Worm (Caenorhabditis elegans) whole organism, L4 larva: ENCODE results near the gene twk-3.

ENCODE experiments used
- D1046.2 ChIP-seq: fragments of 200-800 bp; sonication (Bioruptor generic); IDR thresholded peaks from 2 replicates; pipeline ENCODE4 v1.3.6; 2022; ENCODE audit warnings: missing genetic modification characterization, missing compliant biosample characterization
- F10B5.3 ChIP-seq: sonication (generic microtip); optimal IDR thresholded peaks from 2 replicates; lab custom pipeline; 2016; ENCODE audit warnings: mild to moderate bottlenecking, missing genetic modification characterization, missing compliant biosample characterization
- F44E2.7 ChIP-seq: fragments of 200-800 bp; sonication (Bioruptor generic); IDR thresholded peaks from 2 replicates; pipeline ENCODE4 v2.1.2; 2022; ENCODE audit warnings: missing genetic modification characterization, missing compliant biosample characterization
- F49E8.2 ChIP-seq: sonication (generic microtip); optimal IDR thresholded peaks from 2 replicates; lab custom pipeline; 2016; ENCODE audit warnings: missing compliant biosample characterization, mild to moderate bottlenecking, missing genetic modification characterization, borderline replicate concordance
- T26A8.4 ChIP-seq: fragments of 200-800 bp; sonication (Bioruptor generic); IDR thresholded peaks from 2 replicates; pipeline ENCODE4 v1.3.6; 2022; ENCODE audit warnings: missing genetic modification characterization, missing compliant biosample characterization
- ZK546.5 ChIP-seq, 2 experiments: sonication (generic microtip); optimal IDR thresholded peaks; 2 replicates each; lab custom pipeline; 2017; ENCODE audit warnings: missing biosample characterization in 2 of 2, missing genetic modification characterization in 2 of 2
- aha-1 ChIP-seq: fragments of 150-350 bp; peaks from one replicate; lab custom pipeline; 2014; ENCODE audit warnings: missing biosample characterization, missing genetic modification characterization
- aly-2 ChIP-seq: sonication (generic microtip); optimal IDR thresholded peaks from 2 replicates; lab custom pipeline; 2018; ENCODE audit warnings: missing biosample characterization, missing genetic modification characterization
- ceh-28 ChIP-seq: fragments of 150-350 bp; optimal IDR thresholded peaks from 2 replicates; lab custom pipeline; 2014; ENCODE audit warnings: missing biosample characterization, missing genetic modification reagents, missing genetic modification characterization
- ceh-32 ChIP-seq: sonication (generic microtip); optimal IDR thresholded peaks from 2 replicates; lab custom pipeline; 2016; ENCODE audit warnings: mild to moderate bottlenecking, missing genetic modification characterization, missing compliant biosample characterization; ENCODE audit not compliant: poor library complexity
- ceh-62 ChIP-seq: sonication (generic microtip); optimal IDR thresholded peaks from 2 replicates; lab custom pipeline; 2017; ENCODE audit warnings: missing biosample characterization, missing genetic modification characterization
- ceh-82 ChIP-seq: sonication (generic microtip); optimal IDR thresholded peaks from 2 replicates; lab custom pipeline; 2017; ENCODE audit warnings: missing biosample characterization, missing genetic modification characterization
- ces-1 ChIP-seq: fragments of 150-350 bp; sonication (generic microtip); optimal IDR thresholded peaks from 4 replicates; lab custom pipeline; 2014; ENCODE audit warnings: missing biosample characterization, missing genetic modification reagents, missing genetic modification characterization
- ctbp-1 ChIP-seq: fragments of 200-800 bp; sonication (Bioruptor generic); IDR thresholded peaks from 2 replicates; pipeline ENCODE4 v1.3.6; 2022; ENCODE audit warnings: missing genetic modification reagents, missing genetic modification characterization, missing compliant biosample characterization
- daf-12 ChIP-seq: fragments of 150-350 bp; optimal IDR thresholded peaks from 2 replicates; lab custom pipeline; 2014; ENCODE audit warnings: missing biosample characterization, missing genetic modification reagents, missing genetic modification characterization
- daf-19 ChIP-seq: fragments of 200-800 bp; sonication (Bioruptor generic); conservative IDR thresholded peaks from 2 replicates; pipeline ENCODE4 v1.3.6; 2022; ENCODE audit warnings: missing genetic modification characterization, missing compliant biosample characterization
- daf-8 ChIP-seq: fragments of 200-800 bp; sonication (Bioruptor generic); IDR thresholded peaks from 2 replicates; pipeline ENCODE4 v1.3.6; 2022; ENCODE audit warnings: missing genetic modification characterization, missing compliant biosample characterization
- dmd-9 ChIP-seq: fragments of 200-800 bp; sonication (Bioruptor generic); IDR thresholded peaks from 2 replicates; pipeline ENCODE4 v1.3.6; 2022; ENCODE audit warnings: missing genetic modification reagents, missing genetic modification characterization, missing compliant biosample characterization
- dpl-1 ChIP-seq: fragments of 150-350 bp; optimal IDR thresholded peaks from 2 replicates; lab custom pipeline; 2014; ENCODE audit warnings: missing biosample characterization, missing genetic modification reagents, missing genetic modification characterization
- fkh-10 ChIP-seq: fragments of 150-350 bp; optimal IDR thresholded peaks from 2 replicates; lab custom pipeline; 2014; ENCODE audit warnings: missing biosample characterization, missing genetic modification reagents, missing genetic modification characterization
- hif-1 ChIP-seq, 2 experiments: sonication (generic microtip); optimal IDR thresholded peaks; 2 replicates each; lab custom pipeline; 2016 to 2017; ENCODE audit warnings: missing compliant biosample characterization in 2 of 2, missing genetic modification characterization in 2 of 2, missing genetic modification reagents in 2 of 2, missing genotype in 2 of 2, mild to moderate bottlenecking in 1 of 2
- hlh-11 ChIP-seq: fragments of 200-800 bp; sonication (Bioruptor generic); optimal IDR thresholded peaks from 2 replicates; lab custom pipeline; 2018; ENCODE audit warnings: mild to moderate bottlenecking, missing genetic modification characterization, missing compliant biosample characterization
- lin-15B ChIP-seq: fragments of 150-350 bp; sonication (generic microtip); optimal IDR thresholded peaks from 3 replicates; lab custom pipeline; 2014; ENCODE audit warnings: missing biosample characterization, missing genetic modification characterization
- lin-29 ChIP-seq: fragments of 200-800 bp; sonication (Bioruptor generic); IDR thresholded peaks from 2 replicates; pipeline ENCODE4 v1.3.6; 2022; ENCODE audit warnings: missing genetic modification reagents, missing genetic modification characterization, missing compliant biosample characterization
- mdl-1 ChIP-seq, 2 experiments: fragments of 150-350 bp in 1 of 2; sonication (generic microtip) in 1 of 2; optimal IDR thresholded peaks; 2 replicates each; lab custom pipeline; 2014 to 2017; ENCODE audit warnings: missing biosample characterization in 2 of 2, missing genetic modification characterization in 2 of 2
- mdt-29 ChIP-seq: fragments of 200-800 bp; sonication (Bioruptor generic); IDR thresholded peaks from 2 replicates; pipeline ENCODE4 v1.3.6; 2022; ENCODE audit warnings: missing genetic modification reagents, missing genetic modification characterization, missing compliant biosample characterization
- mxl-2 ChIP-seq: fragments of 200-800 bp; sonication (Bioruptor generic); conservative IDR thresholded peaks from 2 replicates; pipeline ENCODE4 v1.3.6; 2022; ENCODE audit warnings: missing genetic modification reagents, missing genetic modification characterization, missing compliant biosample characterization
- mxl-3 ChIP-seq: fragments of 200-800 bp; sonication (Bioruptor generic); optimal IDR thresholded peaks from 2 replicates; lab custom pipeline; 2018; ENCODE audit warnings: mild to moderate bottlenecking, missing genetic modification characterization, missing compliant biosample characterization
- nhr-10 ChIP-seq: fragments of 150-350 bp; optimal IDR thresholded peaks from 2 replicates; lab custom pipeline; 2014; ENCODE audit warnings: missing biosample characterization, missing genetic modification characterization
- nhr-111 ChIP-seq: fragments of 200-800 bp; sonication (Bioruptor generic); optimal IDR thresholded peaks from 2 replicates; lab custom pipeline; 2018; ENCODE audit warnings: mild to moderate bottlenecking, missing genetic modification characterization, missing compliant biosample characterization
- nhr-41 ChIP-seq: fragments of 200-800 bp; sonication (Bioruptor generic); IDR thresholded peaks from 2 replicates; pipeline ENCODE4 v1.3.6; 2022; ENCODE audit warnings: missing genetic modification reagents, missing genetic modification characterization, missing compliant biosample characterization
- nhr-48 ChIP-seq: sonication (generic microtip); optimal IDR thresholded peaks from 2 replicates; lab custom pipeline; 2016; ENCODE audit warnings: mild to moderate bottlenecking, missing genetic modification characterization, missing compliant biosample characterization
- nhr-6 ChIP-seq: fragments of 150-350 bp; optimal IDR thresholded peaks from 2 replicates; lab custom pipeline; 2014; ENCODE audit warnings: missing biosample characterization, missing genetic modification characterization
- pqm-1 ChIP-seq: sonication (generic microtip); optimal IDR thresholded peaks from 2 replicates; lab custom pipeline; 2017; ENCODE audit warnings: missing biosample characterization, missing genetic modification characterization
- rbr-2 ChIP-seq: sonication (generic microtip); optimal IDR thresholded peaks from 2 replicates; lab custom pipeline; 2016; ENCODE audit warnings: missing genotype, missing genetic modification characterization, missing compliant biosample characterization
- snpc-1.2 ChIP-seq: fragments of 200-800 bp; sonication (Bioruptor generic); IDR thresholded peaks from 2 replicates; pipeline ENCODE4 v1.3.6; 2022; ENCODE audit warnings: missing genetic modification reagents, missing genetic modification characterization, missing compliant biosample characterization
- spr-1 ChIP-seq: sonication (generic microtip); optimal IDR thresholded peaks from 2 replicates; lab custom pipeline; 2016; ENCODE audit warnings: mild to moderate bottlenecking, missing genetic modification characterization, missing compliant biosample characterization
- tag-97 ChIP-seq: fragments of 200-800 bp; sonication (Bioruptor generic); IDR thresholded peaks from 2 replicates; pipeline ENCODE4 v1.3.6; 2022; ENCODE audit warnings: missing genetic modification characterization, missing compliant biosample characterization
- unc-130 ChIP-seq: sonication (generic microtip); optimal IDR thresholded peaks from 2 replicates; lab custom pipeline; 2016; ENCODE audit warnings: missing genetic modification reagents, missing genetic modification characterization, missing compliant biosample characterization
- unc-62 ChIP-seq, 3 experiments: fragments of 150-350 bp in 1 of 3; sonication (generic microtip); optimal IDR thresholded peaks in 2 of 3; peaks in 1 of 3; 1 replicate in 1 of 3; 2 replicates in 2 of 3; lab custom pipeline; 2014 to 2017; ENCODE audit warnings: missing biosample characterization in 3 of 3, missing genetic modification characterization in 3 of 3, missing genetic modification reagents in 3 of 3, missing genotype in 1 of 3
- zag-1 ChIP-seq: fragments of 150-350 bp; optimal IDR thresholded peaks from 2 replicates; lab custom pipeline; 2014; ENCODE audit warnings: missing biosample characterization, missing genetic modification characterization
- zfp-2 ChIP-seq: sonication (generic microtip); optimal IDR thresholded peaks from 2 replicates; lab custom pipeline; 2016; ENCODE audit warnings: mild to moderate bottlenecking, missing genetic modification characterization, missing compliant biosample characterization
- zip-2 ChIP-seq: fragments of 150-350 bp; optimal IDR thresholded peaks from 2 replicates; lab custom pipeline; 2014; ENCODE audit warnings: missing biosample characterization, missing genetic modification characterization
- ztf-7 ChIP-seq: fragments of 150-350 bp; optimal IDR thresholded peaks from 2 replicates; lab custom pipeline; 2014; ENCODE audit warnings: missing biosample characterization, missing genetic modification characterization

The twk-3 gene

ce11 chrII:8220267-8220666 lies 7.7 kb upstream of the twk-3 start:
- peak in 1 of 2 experiments; percentile 96 for TF ChIP-seq unc-62 (GFP tag; optimal IDR thresholded peaks at IDR 0.05 in 1 of 2; lab: Kevin White, UChicago)
- no peak for TF ChIP-seq unc-62 (tag; optimal IDR thresholded peaks at IDR 0.05; lab: Kevin White, UChicago)
- no peak for TF ChIP-seq unc-130 (GFP tag; lab: Kevin White, UChicago)
- TF ChIP-seq ctbp-1 (GFP tag; lab: Robert Waterston, UW) = no peak
- no peak for TF ChIP-seq hlh-11 (tag; lab: Kevin White, UChicago)
- no peak for TF ChIP-seq ceh-82 (tag; lab: Kevin White, UChicago)
- no peak for TF ChIP-seq zag-1 (tag; lab: Kevin White, UChicago)

- TF ChIP-seq tag-97 (GFP tag; lab: Robert Waterston, UW) = no peak
- TF ChIP-seq ceh-32 (tag; lab: Kevin White, UChicago) = no peak
- TF ChIP-seq aha-1 (tag; lab: Kevin White, UChicago) = peak; percentile 93
- TF ChIP-seq daf-12 (tag; lab: Kevin White, UChicago) = no peak
- no peak for TF ChIP-seq nhr-41 (GFP tag; lab: Robert Waterston, UW)
- TF ChIP-seq ztf-7 (tag; lab: Kevin White, UChicago) = no peak
- TF ChIP-seq mdl-1 (tag; optimal IDR thresholded peaks at IDR 0.05; lab: Kevin White, UChicago) = no peak
- TF ChIP-seq snpc-1.2 (GFP tag; lab: Robert Waterston, UW) = no peak
- TF ChIP-seq unc-62 (GFP tag; optimal IDR thresholded peaks at IDR 0.05 in 1 of 2; lab: Kevin White, UChicago) = peak in 1 of 2 experiments; percentile 2
- TF ChIP-seq unc-62 (tag; optimal IDR thresholded peaks at IDR 0.05; lab: Kevin White, UChicago) = no peak
- no peak for TF ChIP-seq D1046.2 (GFP tag; lab: Robert Waterston, UW)
Observed at ce11 chrII:8218266-8218665, 5.7 kb upstream of the twk-3 start.

ce11 chrII:8216922-8217321 lies 4.3 kb upstream of the twk-3 start, which contains the start of gene ifg-1:
Gene ifg-1, plus strand, starts transcription at chrII:8217222.
- TF ChIP-seq pqm-1 = no peak
- no peak for TF ChIP-seq mdt-29 (GFP tag; lab: Robert Waterston, UW)
- no peak for TF ChIP-seq ces-1 (GFP tag; lab: Kevin White, UChicago)
- TF ChIP-seq ceh-62 (tag; lab: Kevin White, UChicago) = no peak
- no peak for TF ChIP-seq daf-19 (GFP tag; lab: Robert Waterston, UW)
- TF ChIP-seq rbr-2 (tag; lab: Kevin White, UChicago) = no peak
- TF ChIP-seq mxl-2 (GFP tag; lab: Robert Waterston, UW) = no peak
- no peak for TF ChIP-seq hlh-11 (tag; lab: Kevin White, UChicago)
- no peak for TF ChIP-seq nhr-10 (tag; lab: Kevin White, UChicago)
- no peak for TF ChIP-seq nhr-48 (tag; lab: Kevin White, UChicago)
- TF ChIP-seq dpl-1 = no peak
- TF ChIP-seq hif-1 (tag; optimal IDR thresholded peaks at IDR 0.05; lab: Kevin White, UChicago) = no peak
- no peak for TF ChIP-seq D1046.2 (GFP tag; lab: Robert Waterston, UW)
- TF ChIP-seq ZK546.5 (tag; optimal IDR thresholded peaks at IDR 0.05; lab: Kevin White, UChicago) = no peak
- TF ChIP-seq zag-1 (tag; lab: Kevin White, UChicago) = no peak
- no peak for TF ChIP-seq daf-8 (GFP tag; lab: Robert Waterston, UW)

- TF ChIP-seq F44E2.7 (GFP tag; lab: Robert Waterston, UW) = no peak
- TF ChIP-seq nhr-41 (GFP tag; lab: Robert Waterston, UW) = no peak
- TF ChIP-seq spr-1 (tag; lab: Kevin White, UChicago) = no peak
- TF ChIP-seq unc-62 (GFP tag; optimal IDR thresholded peaks at IDR 0.05 in 1 of 2; lab: Kevin White, UChicago) = no peak
- no peak for TF ChIP-seq unc-62 (tag; optimal IDR thresholded peaks at IDR 0.05; lab: Kevin White, UChicago)
- no peak for TF ChIP-seq lin-29 (GFP tag; lab: Robert Waterston, UW)
- TF ChIP-seq nhr-48 (tag; lab: Kevin White, UChicago) = no peak
- TF ChIP-seq nhr-111 = no peak
- TF ChIP-seq F49E8.2 (tag; lab: Kevin White, UChicago) = no peak
- TF ChIP-seq ceh-28 (tag; lab: Kevin White, UChicago) = peak; percentile 42
- no peak for TF ChIP-seq aly-2 (tag; lab: Kevin White, UChicago)
- peak; percentile 45 for TF ChIP-seq fkh-10 (GFP tag; lab: Kevin White, UChicago)
- TF ChIP-seq zfp-2 (tag; lab: Kevin White, UChicago) = no peak
- no peak for TF ChIP-seq zip-2 (tag; lab: Kevin White, UChicago)
- no peak for TF ChIP-seq dmd-9
- no peak for TF ChIP-seq D1046.2 (GFP tag; lab: Robert Waterston, UW)
- TF ChIP-seq nhr-6 (tag; lab: Kevin White, UChicago) = no peak
- TF ChIP-seq ceh-32 (tag; lab: Kevin White, UChicago) = no peak
- peak; percentile 53 for TF ChIP-seq dpl-1
- TF ChIP-seq F10B5.3 (tag; lab: Kevin White, UChicago) = no peak
- no peak for TF ChIP-seq ZK546.5 (tag; optimal IDR thresholded peaks at IDR 0.05; lab: Kevin White, UChicago)
- no peak for TF ChIP-seq hif-1 (tag; optimal IDR thresholded peaks at IDR 0.05; lab: Kevin White, UChicago)
- no peak for TF ChIP-seq T26A8.4 (GFP tag; lab: Robert Waterston, UW)
- TF ChIP-seq mxl-3 (GFP tag; lab: Kevin White, UChicago) = no peak
- no peak for TF ChIP-seq lin-15B (tag; lab: Kevin White, UChicago)
Observed at ce11 chrII:8216433-8216832, 3.9 kb upstream of the twk-3 start, which contains the start of gene M110.3. Gene M110.3, minus strand, starts transcription at chrII:8216616.
